Worm (Caenorhabditis elegans) whole organism, midembryonic: Measurements from ENCODE around the gene Y25C1A.6.

ENCODE experiments used
- T22C8.4 ChIP-seq: fragments of 200-800 bp; sonication (Bioruptor generic); IDR thresholded peaks from 2 replicates; pipeline ENCODE4 v1.3.6; 2022; ENCODE audit warnings: missing genetic modification characterization, missing compliant biosample characterization
- cog-1 ChIP-seq: sonication (generic microtip); optimal IDR thresholded peaks from 2 replicates; lab custom pipeline; 2016; ENCODE audit warnings: missing genetic modification characterization, missing compliant biosample characterization
- flt-1 ChIP-seq: fragments of 200-800 bp; sonication (Bioruptor generic); IDR thresholded peaks from 2 replicates; pipeline ENCODE4 v1.3.6; 2022; ENCODE audit warnings: missing genetic modification characterization, missing compliant biosample characterization
- klf-2 ChIP-seq: fragments of 200-800 bp; sonication (Bioruptor generic); conservative IDR thresholded peaks from 2 replicates; pipeline ENCODE4 v1.3.6; 2022; ENCODE audit warnings: missing genetic modification reagents, missing genetic modification characterization, missing compliant biosample characterization
- med-1 ChIP-seq: sonication (generic microtip); optimal IDR thresholded peaks from 2 replicates; lab custom pipeline; 2017; ENCODE audit warnings: missing genetic modification characterization, mild to moderate bottlenecking, missing compliant biosample characterization, antibody characterized with exemption, missing genetic modification reagents; ENCODE audit not compliant: insufficient read depth
- ref-1 ChIP-seq: fragments of 200-800 bp; sonication (Bioruptor generic); conservative IDR thresholded peaks from 2 replicates; pipeline ENCODE4 v1.3.6; 2022; ENCODE audit warnings: missing genetic modification reagents, missing genetic modification characterization, missing compliant biosample characterization
- tab-1 ChIP-seq: fragments of 200-800 bp; sonication (Bioruptor generic); IDR thresholded peaks from 2 replicates; pipeline ENCODE4 v1.3.6; 2022; ENCODE audit warnings: missing genetic modification characterization, missing compliant biosample characterization
- ztf-23 ChIP-seq: fragments of 200-800 bp; sonication (Bioruptor generic); IDR thresholded peaks from 2 replicates; pipeline ENCODE4 v1.3.6; 2022; ENCODE audit warnings: missing genetic modification reagents, missing genetic modification characterization, missing compliant biosample characterization
- ztf-29 ChIP-seq: fragments of 200-800 bp; sonication (Bioruptor generic); IDR thresholded peaks from 2 replicates; pipeline ENCODE4 v1.3.6; 2022; ENCODE audit warnings: missing genetic modification reagents, missing genetic modification characterization, missing compliant biosample characterization

- TF ChIP-seq tab-1 (no peak), flt-1 (no peak), cog-1 (tag; lab: Kevin White, UChicago) (no peak), ztf-29 (GFP tag; lab: Robert Waterston, UW) (no peak), med-1 (no peak), ztf-23 (no peak), ref-1 (GFP tag; lab: Robert Waterston, UW) (no peak), klf-2 (GFP tag; lab: Robert Waterston, UW) (no peak), T22C8.4 (peak; percentile 88)
Measured at ce11 chrII:3063366-3063765, 2.5 kb downstream of the Y25C1A.6 start.
